Fruit fly (Drosophila melanogaster) whole organism, embryonic: ENCODE data around the gene CG14229.

Experiments used
- Antp ChIP-seq: fragments of 200-800 bp; sonication (Bioruptor generic); optimal IDR thresholded peaks from 3 replicates; lab custom pipeline; 2016; ENCODE audit warnings: missing biosample characterization, missing genetic modification characterization
- BEAF-32 ChIP-seq: fragments of 200-800 bp; sonication (Bioruptor generic); optimal IDR thresholded peaks from 3 replicates; lab custom pipeline; 2017; ENCODE audit warnings: missing biosample characterization, missing genetic modification characterization, mild to moderate bottlenecking, moderate library complexity, missing genetic modification reagents
- CG10209 ChIP-seq: fragments of 200-800 bp; sonication (Bioruptor generic); optimal IDR thresholded peaks from 3 replicates; lab custom pipeline; 2017; ENCODE audit warnings: missing biosample characterization, mild to moderate bottlenecking, missing genetic modification characterization, missing genetic modification reagents
- CG11456 ChIP-seq: fragments of 200-800 bp; sonication (Bioruptor generic); IDR thresholded peaks from 3 replicates; pipeline ENCODE4 v1.3.6; 2022; ENCODE audit warnings: missing biosample characterization, missing genetic modification characterization
- CG11723 ChIP-seq: fragments of 200-800 bp; sonication (Bioruptor generic); optimal IDR thresholded peaks from 2 replicates; lab custom pipeline; 2017; ENCODE audit warnings: missing biosample characterization, mild to moderate bottlenecking, missing genetic modification characterization
- CG15073 ChIP-seq: fragments of 200-800 bp; sonication (Bioruptor generic); optimal IDR thresholded peaks from 2 replicates; lab custom pipeline; 2016; ENCODE audit warnings: missing biosample characterization, missing genetic modification characterization
- CG16863 ChIP-seq: fragments of 200-800 bp; sonication (Bioruptor generic); optimal IDR thresholded peaks from 3 replicates; lab custom pipeline; 2016; ENCODE audit warnings: missing biosample characterization, missing genetic modification characterization
- CG17912 ChIP-seq: fragments of 200-800 bp; sonication (Bioruptor generic); optimal IDR thresholded peaks from 2 replicates; lab custom pipeline; 2018; ENCODE audit warnings: missing biosample characterization, mild to moderate bottlenecking, missing genetic modification characterization
- CG1792 ChIP-seq: fragments of 200-800 bp; sonication (Bioruptor generic); optimal IDR thresholded peaks from 2 replicates; lab custom pipeline; 2016; ENCODE audit warnings: missing biosample characterization, missing genetic modification characterization
- CG18011 ChIP-seq: fragments of 200-800 bp; sonication (Bioruptor generic); optimal IDR thresholded peaks from 2 replicates; lab custom pipeline; 2017; ENCODE audit warnings: missing biosample characterization, missing genetic modification characterization, mild to moderate bottlenecking, moderate library complexity, missing genotype
- CG3407 ChIP-seq: fragments of 200-800 bp; sonication (Bioruptor generic); optimal IDR thresholded peaks from 2 replicates; lab custom pipeline; 2018; ENCODE audit warnings: missing biosample characterization, mild to moderate bottlenecking, missing genetic modification characterization
- CG6791 ChIP-seq: fragments of 200-800 bp; sonication (Bioruptor generic); IDR thresholded peaks from 3 replicates; pipeline ENCODE4 v1.3.6; 2022; ENCODE audit warnings: missing biosample characterization, missing genetic modification characterization; ENCODE audit not compliant: partially characterized antibody
- CG7786 ChIP-seq: fragments of 200-800 bp; sonication (Bioruptor generic); optimal IDR thresholded peaks from 2 replicates; lab custom pipeline; 2016; ENCODE audit warnings: missing biosample characterization, missing genetic modification characterization
- CG7987 ChIP-seq: fragments of 200-800 bp; sonication (Bioruptor generic); optimal IDR thresholded peaks from 2 replicates; lab custom pipeline; 2018; ENCODE audit warnings: missing biosample characterization, mild to moderate bottlenecking, missing genetic modification characterization, moderate library complexity
- CG9609 ChIP-seq: fragments of 200-800 bp; sonication (Bioruptor generic); optimal IDR thresholded peaks from 3 replicates; lab custom pipeline; 2016; ENCODE audit warnings: missing biosample characterization, missing genetic modification characterization
- CrebB ChIP-seq: fragments of 200-800 bp; sonication (Bioruptor generic); optimal IDR thresholded peaks from 3 replicates; lab custom pipeline; 2018; ENCODE audit warnings: missing biosample characterization, mild to moderate bottlenecking, missing genetic modification characterization
- D ChIP-seq, 2 experiments: fragments of 200-800 bp in 1 of 2; fragments of >200 bp in 1 of 2; sonication (Bioruptor generic) in 1 of 2; optimal IDR thresholded peaks; 2 replicates in 1 of 2; 3 replicates in 1 of 2; lab custom pipeline; 2017; ENCODE audit warnings: mild to moderate bottlenecking in 1 of 2, missing biosample characterization in 1 of 2, missing genetic modification characterization in 1 of 2, missing genetic modification reagents in 1 of 2
- D19A ChIP-seq: fragments of 200-800 bp; optimal IDR thresholded peaks from 3 replicates; lab custom pipeline; 2019; ENCODE audit warnings: missing biosample characterization, mild to moderate bottlenecking, missing genetic modification characterization, moderate library complexity
- Deaf1 ChIP-seq: fragments of 200-800 bp; optimal IDR thresholded peaks from 3 replicates; lab custom pipeline; 2019; ENCODE audit warnings: missing biosample characterization, mild to moderate bottlenecking, missing genetic modification characterization, moderate library complexity
- Dip2 ChIP-seq: fragments of 200-800 bp; sonication (Bioruptor generic); IDR thresholded peaks from 2 replicates; pipeline ENCODE4 v1.3.6; 2022; ENCODE audit warnings: missing biosample characterization, missing genetic modification characterization
- Max ChIP-seq: fragments of 200-800 bp; sonication (Bioruptor generic); optimal IDR thresholded peaks from 2 replicates; lab custom pipeline; 2016; ENCODE audit warnings: missing biosample characterization, mild to moderate bottlenecking, missing genetic modification characterization
- Meics ChIP-seq: fragments of 200-800 bp; sonication (Bioruptor generic); optimal IDR thresholded peaks from 2 replicates; lab custom pipeline; 2017; ENCODE audit warnings: missing biosample characterization, mild to moderate bottlenecking, missing genetic modification characterization
- Mes4 ChIP-seq: fragments of 200-800 bp; sonication (Bioruptor generic); optimal IDR thresholded peaks from 2 replicates; lab custom pipeline; 2016; ENCODE audit warnings: missing biosample characterization, missing genetic modification characterization
- NC2β ChIP-seq: fragments of 200-800 bp; sonication (Bioruptor generic); optimal IDR thresholded peaks from 2 replicates; lab custom pipeline; 2016; ENCODE audit warnings: missing biosample characterization, missing genetic modification characterization
- Sox100B ChIP-seq: fragments of 200-800 bp; sonication (Bioruptor generic); optimal IDR thresholded peaks from 3 replicates; lab custom pipeline; 2018; ENCODE audit warnings: missing biosample characterization, mild to moderate bottlenecking, missing genetic modification characterization
- Ssrp ChIP-seq: fragments of 200-800 bp; sonication (Bioruptor generic); optimal IDR thresholded peaks from 2 replicates; lab custom pipeline; 2018; ENCODE audit warnings: missing biosample characterization, mild to moderate bottlenecking, missing genetic modification characterization, moderate library complexity
- Tbp ChIP-seq: fragments of >200 bp; optimal IDR thresholded peaks from 2 replicates; lab custom pipeline; 2018; ENCODE audit warnings: missing biosample characterization, missing genetic modification characterization
- Xbp1 ChIP-seq: fragments of 200-800 bp; sonication (Bioruptor generic); optimal IDR thresholded peaks from 3 replicates; lab custom pipeline; 2016; ENCODE audit warnings: missing biosample characterization, mild to moderate bottlenecking, missing genetic modification characterization
- cas ChIP-seq: fragments of 200-800 bp; sonication (Bioruptor generic); IDR thresholded peaks from 2 replicates; pipeline ENCODE4 v1.3.6; 2022; ENCODE audit warnings: missing biosample characterization, missing genetic modification characterization
- corto ChIP-seq: fragments of 200-800 bp; sonication (Bioruptor generic); optimal IDR thresholded peaks from 2 replicates; lab custom pipeline; 2016; ENCODE audit warnings: missing biosample characterization, mild to moderate bottlenecking, missing genetic modification characterization, moderate library complexity
- crc ChIP-seq: fragments of 200-800 bp; sonication (Bioruptor generic); optimal IDR thresholded peaks from 2 replicates; lab custom pipeline; 2016; ENCODE audit warnings: missing biosample characterization, missing genetic modification characterization
- emc ChIP-seq: fragments of 200-800 bp; sonication (Bioruptor generic); optimal IDR thresholded peaks from 2 replicates; lab custom pipeline; 2016; ENCODE audit warnings: missing biosample characterization, missing genetic modification characterization
- exex ChIP-seq: fragments of 200-800 bp; sonication (Bioruptor generic); optimal IDR thresholded peaks from 4 replicates; lab custom pipeline; 2018; ENCODE audit warnings: missing biosample characterization, mild to moderate bottlenecking, missing genetic modification characterization, moderate library complexity
- gcm ChIP-seq: fragments of 200-800 bp; sonication (Bioruptor generic); optimal IDR thresholded peaks from 2 replicates; lab custom pipeline; 2019; ENCODE audit warnings: missing biosample characterization, mild to moderate bottlenecking, missing genetic modification characterization, moderate library complexity
- gsb-n ChIP-seq: fragments of 200-800 bp; sonication (Bioruptor generic); optimal IDR thresholded peaks from 3 replicates; lab custom pipeline; 2018; ENCODE audit warnings: missing biosample characterization, mild to moderate bottlenecking, missing genetic modification characterization
- hbn ChIP-seq: fragments of 200-800 bp; sonication (Bioruptor generic); IDR thresholded peaks from 2 replicates; pipeline ENCODE4 v1.3.6; 2022; ENCODE audit warnings: missing biosample characterization, missing genetic modification characterization; ENCODE audit not compliant: partially characterized antibody
- jumu ChIP-seq: fragments of 200-800 bp; sonication (Bioruptor generic); optimal IDR thresholded peaks from 3 replicates; lab custom pipeline; 2016; ENCODE audit warnings: missing biosample characterization, missing genetic modification characterization
- kay ChIP-seq: fragments of 200-800 bp; sonication (Bioruptor generic); optimal IDR thresholded peaks from 2 replicates; lab custom pipeline; 2016; ENCODE audit warnings: missing biosample characterization, missing genetic modification characterization
- lab ChIP-seq: fragments of 200-800 bp; sonication (Bioruptor generic); optimal IDR thresholded peaks from 3 replicates; lab custom pipeline; 2017; ENCODE audit warnings: missing biosample characterization, missing genetic modification characterization, mild to moderate bottlenecking, moderate library complexity, missing genetic modification reagents
- maf-S ChIP-seq: fragments of 200-800 bp; sonication (Bioruptor generic); optimal IDR thresholded peaks from 2 replicates; lab custom pipeline; 2016; ENCODE audit warnings: missing biosample characterization, missing genetic modification characterization
- mld ChIP-seq: fragments of 200-800 bp; sonication (Bioruptor generic); IDR thresholded peaks from 3 replicates; pipeline ENCODE4 v1.3.6; 2022; ENCODE audit warnings: missing biosample characterization, missing genetic modification characterization; ENCODE audit not compliant: partially characterized antibody
- org-1 ChIP-seq: fragments of 200-800 bp; sonication (Bioruptor generic); optimal IDR thresholded peaks from 2 replicates; lab custom pipeline; 2017; ENCODE audit warnings: missing biosample characterization, missing genetic modification characterization
- pan ChIP-seq, 4 experiments: fragments of >200 bp in 3 of 4; fragments of 200-800 bp in 1 of 4; sonication (Bioruptor generic) in 1 of 4; optimal IDR thresholded peaks in 3 of 4; IDR thresholded peaks in 1 of 4; 2 replicates each; pipeline versions ENCODE4 v1.3.6 to Lab custom; 2017 to 2022; ENCODE audit warnings: missing biosample characterization in 2 of 4, missing genetic modification characterization in 2 of 4, mixed read lengths in 1 of 4
- psq ChIP-seq: fragments of 200-800 bp; sonication (Bioruptor generic); optimal IDR thresholded peaks from 2 replicates; lab custom pipeline; 2017; ENCODE audit warnings: missing biosample characterization, missing genetic modification characterization
- repo ChIP-seq: fragments of 200-800 bp; sonication (Bioruptor generic); optimal IDR thresholded peaks from 2 replicates; lab custom pipeline; 2016; ENCODE audit warnings: missing biosample characterization, missing genetic modification characterization
- run ChIP-seq: fragments of 200-800 bp; sonication (Bioruptor generic); optimal IDR thresholded peaks from 3 replicates; lab custom pipeline; 2018; ENCODE audit warnings: missing biosample characterization, mild to moderate bottlenecking, missing genetic modification characterization
- sens-2 ChIP-seq: fragments of 200-800 bp; sonication (Bioruptor generic); IDR thresholded peaks from 2 replicates; pipeline ENCODE4 v1.3.6; 2022; ENCODE audit warnings: missing biosample characterization, missing genetic modification characterization
- slou ChIP-seq: fragments of 200-800 bp; sonication (Bioruptor generic); optimal IDR thresholded peaks from 3 replicates; lab custom pipeline; 2016; ENCODE audit warnings: missing biosample characterization, missing genetic modification characterization
- stc ChIP-seq: fragments of 200-800 bp; sonication (Bioruptor generic); IDR thresholded peaks from 2 replicates; pipeline ENCODE4 v1.3.6; 2022; ENCODE audit warnings: missing biosample characterization, missing genetic modification characterization

CG14229 gene

dm6 chrX:19663196-19663858 is 31.7 kb downstream of the CG14229 start (continued):
- TF ChIP-seq CG18011, result no peak
- TF ChIP-seq stc (GFP tag; lab: Robert Waterston, UW), result no peak
- TF ChIP-seq run (tag; lab: Kevin White, UChicago), result no peak
- no peak for TF ChIP-seq BEAF-32 (GFP tag; lab: Kevin White, UChicago)
- TF ChIP-seq gsb-n (tag; lab: Kevin White, UChicago), result no peak
- no peak for TF ChIP-seq Tbp
- no peak for TF ChIP-seq cas (GFP tag; lab: Robert Waterston, UW)
- TF ChIP-seq CG9609 (GFP tag; lab: Kevin White, UChicago), result no peak
- no peak for TF ChIP-seq jumu (GFP tag; lab: Kevin White, UChicago)
- no peak for TF ChIP-seq CG1792 (GFP tag; lab: Kevin White, UChicago)
- peak; percentile 50 for TF ChIP-seq lab (GFP tag; lab: Kevin White, UChicago)
- TF ChIP-seq Deaf1 (tag; lab: Kevin White, UChicago), result no peak
- TF ChIP-seq CG11723, result peak; percentile 27
- no peak for TF ChIP-seq Sox100B (GFP tag; lab: Kevin White, UChicago)
- TF ChIP-seq pan (optimal IDR thresholded peaks at IDR 0.05; lab: Kevin White, UChicago), result no peak
- peak in 1 of 2 experiments; percentile 35 for TF ChIP-seq pan (GFP tag; optimal IDR thresholded peaks at IDR 0.05 in 1 of 2, IDR thresholded peaks at IDR 0.05 in 1 of 2)
- TF ChIP-seq Dip2 (GFP tag; lab: Robert Waterston, UW), result no peak
- no peak for TF ChIP-seq kay
- TF ChIP-seq CG17912 (GFP tag; lab: Kevin White, UChicago), result no peak
- no peak for TF ChIP-seq CrebB (tag; lab: Kevin White, UChicago)
- TF ChIP-seq NC2β, result peak; percentile 23
- TF ChIP-seq CG16863 (GFP tag; lab: Kevin White, UChicago), result no peak
- no peak for TF ChIP-seq sens-2 (GFP tag; lab: Robert Waterston, UW)
- TF ChIP-seq D19A, result peak; percentile 65
- no peak for TF ChIP-seq CG6791 (GFP tag; lab: Robert Waterston, UW)
- no peak for TF ChIP-seq CG3407 (GFP tag; lab: Kevin White, UChicago)
- TF ChIP-seq CG7987 (GFP tag; lab: Kevin White, UChicago), result no peak
- TF ChIP-seq slou (GFP tag; lab: Kevin White, UChicago), result no peak
- no peak for TF ChIP-seq Mes4 (GFP tag; lab: Kevin White, UChicago)
- peak; percentile 54 for TF ChIP-seq CG10209 (GFP tag; lab: Kevin White, UChicago)
- no peak for TF ChIP-seq crc (GFP tag; lab: Kevin White, UChicago)
- TF ChIP-seq maf-S (GFP tag; lab: Kevin White, UChicago), result no peak
- TF ChIP-seq hbn (GFP tag; lab: Robert Waterston, UW), result no peak
- no peak for TF ChIP-seq psq (GFP tag; lab: Kevin White, UChicago)
- peak; percentile 38 for TF ChIP-seq Xbp1 (GFP tag; lab: Kevin White, UChicago)
- no peak for TF ChIP-seq CG15073
- peak; percentile 75 for TF ChIP-seq Meics (GFP tag; lab: Kevin White, UChicago)
- no peak for TF ChIP-seq exex (tag; lab: Kevin White, UChicago)
- no peak for TF ChIP-seq gcm (GFP tag; lab: Kevin White, UChicago)
- TF ChIP-seq corto (GFP tag; lab: Kevin White, UChicago), result no peak
- TF ChIP-seq emc (GFP tag; lab: Kevin White, UChicago), result no peak
- TF ChIP-seq Ssrp, result peak; percentile 58
- TF ChIP-seq CG11456 (GFP tag; lab: Robert Waterston, UW), result no peak
- TF ChIP-seq Antp (GFP tag; lab: Kevin White, UChicago), result peak; percentile 22
- TF ChIP-seq mld (GFP tag; lab: Robert Waterston, UW), result no peak
- TF ChIP-seq Max (GFP tag; lab: Kevin White, UChicago), result peak; percentile 58
- TF ChIP-seq org-1, result peak; percentile 51
- TF ChIP-seq repo, result no peak
- TF ChIP-seq CG7786, result no peak
- no peak for TF ChIP-seq D (optimal IDR thresholded peaks at IDR 0.05; lab: Kevin White, UChicago)
- peak; percentile 50 for TF ChIP-seq D (GFP tag; optimal IDR thresholded peaks at IDR 0.05; lab: Kevin White, UChicago)
